Fruit fly (Drosophila melanogaster) whole organism, embryonic: Measurements from ENCODE around the gene Smu1.

ENCODE experiments used
- Aef1 ChIP-seq: fragments of 200-800 bp; sonication (Bioruptor generic); IDR thresholded peaks from 3 replicates; pipeline ENCODE4 v1.3.6; 2022; ENCODE audit warnings: missing biosample characterization, missing genetic modification characterization
- CG11398 ChIP-seq: fragments of 200-800 bp; sonication (Bioruptor generic); optimal IDR thresholded peaks from 2 replicates; lab custom pipeline; 2016; ENCODE audit warnings: missing biosample characterization, missing genetic modification characterization
- CG11695 ChIP-seq: fragments of 200-800 bp; sonication (Bioruptor generic); IDR thresholded peaks from 3 replicates; pipeline ENCODE4 v1.3.6; 2022; ENCODE audit warnings: missing biosample characterization, missing genetic modification characterization
- CG1233 ChIP-seq: fragments of 200-800 bp; sonication (Bioruptor generic); optimal IDR thresholded peaks from 4 replicates; lab custom pipeline; 2018; ENCODE audit warnings: missing biosample characterization, mild to moderate bottlenecking, missing genetic modification characterization
- CG18619 ChIP-seq: fragments of 200-800 bp; sonication (Bioruptor generic); optimal IDR thresholded peaks from 3 replicates; lab custom pipeline; 2017; ENCODE audit warnings: missing biosample characterization, mild to moderate bottlenecking, missing genetic modification characterization
- CG2116 ChIP-seq: fragments of 200-800 bp; sonication (Bioruptor generic); optimal IDR thresholded peaks from 3 replicates; lab custom pipeline; 2018; ENCODE audit warnings: missing biosample characterization, mild to moderate bottlenecking, missing genetic modification characterization
- CG3065 ChIP-seq: fragments of 200-800 bp; sonication (Bioruptor generic); optimal IDR thresholded peaks from 2 replicates; lab custom pipeline; 2016; ENCODE audit warnings: missing biosample characterization, missing genetic modification characterization
- CG31365 ChIP-seq: fragments of 200-800 bp; sonication (Bioruptor generic); optimal IDR thresholded peaks from 2 replicates; lab custom pipeline; 2018; ENCODE audit warnings: missing biosample characterization, mild to moderate bottlenecking, missing genetic modification characterization
- CG32532 ChIP-seq: fragments of 200-800 bp; sonication (Bioruptor generic); IDR thresholded peaks from 2 replicates; pipeline ENCODE4 v1.3.6; 2022; ENCODE audit warnings: missing biosample characterization, missing genetic modification characterization
- CG3726 ChIP-seq: fragments of 200-800 bp; sonication (Bioruptor generic); IDR thresholded peaks from 3 replicates; pipeline ENCODE4, ENCODE4 v1.3.6; 2022; ENCODE audit warnings: missing biosample characterization, missing genetic modification characterization
- CG5953 ChIP-seq: fragments of 200-800 bp; sonication (Bioruptor generic); IDR thresholded peaks from 2 replicates; pipeline ENCODE4 v1.3.6; 2022; ENCODE audit warnings: missing biosample characterization, missing genetic modification characterization
- CG7928 ChIP-seq: fragments of 200-800 bp; sonication (Bioruptor generic); optimal IDR thresholded peaks from 2 replicates; lab custom pipeline; 2017; ENCODE audit warnings: missing biosample characterization, mild to moderate bottlenecking, missing genetic modification characterization
- CG8281 ChIP-seq: fragments of 200-800 bp; sonication (Bioruptor generic); optimal IDR thresholded peaks from 2 replicates; lab custom pipeline; 2018; ENCODE audit warnings: missing biosample characterization, mild to moderate bottlenecking, missing genetic modification characterization, moderate library complexity
- CG8388 ChIP-seq: fragments of 200-800 bp; sonication (Bioruptor generic); optimal IDR thresholded peaks from 2 replicates; lab custom pipeline; 2019; ENCODE audit warnings: missing biosample characterization, mild to moderate bottlenecking, missing genetic modification characterization, moderate library complexity
- CG9609 ChIP-seq: fragments of 200-800 bp; sonication (Bioruptor generic); optimal IDR thresholded peaks from 3 replicates; lab custom pipeline; 2016; ENCODE audit warnings: missing biosample characterization, missing genetic modification characterization
- CG9817 ChIP-seq: fragments of 200-800 bp; sonication (Bioruptor generic); optimal IDR thresholded peaks from 2 replicates; lab custom pipeline; 2018; ENCODE audit warnings: missing biosample characterization, mild to moderate bottlenecking, missing genetic modification characterization, moderate library complexity
- CG9932 ChIP-seq: fragments of 200-800 bp; sonication (Bioruptor generic); IDR thresholded peaks from 2 replicates; pipeline ENCODE4 v1.3.6; 2022; ENCODE audit warnings: missing biosample characterization, missing genetic modification characterization
- Dip3 ChIP-seq: fragments of 200-800 bp; sonication (Bioruptor generic); optimal IDR thresholded peaks from 3 replicates; lab custom pipeline; 2016; ENCODE audit warnings: missing biosample characterization, missing genetic modification characterization
- Doc2 ChIP-seq: fragments of 200-800 bp; sonication (Bioruptor generic); IDR thresholded peaks from 2 replicates; pipeline ENCODE4 v1.3.6; 2022; ENCODE audit warnings: missing biosample characterization, missing genetic modification characterization
- Fer1 ChIP-seq: fragments of 200-800 bp; sonication (Bioruptor generic); optimal IDR thresholded peaks from 2 replicates; lab custom pipeline; 2017; ENCODE audit warnings: missing biosample characterization, mild to moderate bottlenecking, missing genetic modification characterization
- Lpt ChIP-seq: fragments of >200 bp; optimal IDR thresholded peaks from 2 replicates; lab custom pipeline; 2018; ENCODE audit warnings: missing biosample characterization, missing genetic modification characterization
- Max ChIP-seq: fragments of 200-800 bp; sonication (Bioruptor generic); optimal IDR thresholded peaks from 2 replicates; lab custom pipeline; 2016; ENCODE audit warnings: missing biosample characterization, mild to moderate bottlenecking, missing genetic modification characterization
- Neu2 ChIP-seq: fragments of 200-800 bp; sonication (Bioruptor generic); optimal IDR thresholded peaks from 3 replicates; lab custom pipeline; 2016; ENCODE audit warnings: missing biosample characterization, missing genetic modification characterization, borderline replicate concordance
- Optix ChIP-seq: fragments of 200-800 bp; sonication (Bioruptor generic); IDR thresholded peaks from 3 replicates; pipeline ENCODE4 v1.3.6; 2022; ENCODE audit warnings: missing biosample characterization, missing genetic modification characterization
- chm ChIP-seq: fragments of 200-800 bp; sonication (Bioruptor generic); IDR thresholded peaks from 2 replicates; pipeline ENCODE4 v1.3.6; 2022; ENCODE audit warnings: missing biosample characterization, missing genetic modification characterization
- ci ChIP-seq: fragments of 200-800 bp; sonication (Bioruptor generic); IDR thresholded peaks from 3 replicates; pipeline ENCODE4 v1.3.6; 2022; ENCODE audit warnings: missing biosample characterization, missing genetic modification characterization
- crol ChIP-seq: fragments of 200-800 bp; sonication (Bioruptor generic); IDR thresholded peaks from 2 replicates; pipeline ENCODE4 v1.3.6; 2022; ENCODE audit warnings: missing biosample characterization, missing genetic modification characterization
- dm ChIP-seq: fragments of 200-800 bp; sonication (Bioruptor generic); optimal IDR thresholded peaks from 3 replicates; lab custom pipeline; 2016; ENCODE audit warnings: missing biosample characterization, missing genetic modification characterization
- dpn ChIP-seq, 2 experiments: fragments of 200-800 bp; sonication (Bioruptor generic); optimal IDR thresholded peaks; 3 replicates each; lab custom pipeline; 2016; ENCODE audit warnings: missing biosample characterization in 2 of 2, missing genetic modification characterization in 2 of 2
- exex ChIP-seq: fragments of 200-800 bp; sonication (Bioruptor generic); optimal IDR thresholded peaks from 4 replicates; lab custom pipeline; 2018; ENCODE audit warnings: missing biosample characterization, mild to moderate bottlenecking, missing genetic modification characterization, moderate library complexity
- ftz-f1 ChIP-seq: fragments of 200-800 bp; sonication (Bioruptor generic); optimal IDR thresholded peaks from 2 replicates; lab custom pipeline; 2016; ENCODE audit warnings: missing biosample characterization, missing genetic modification characterization
- gem ChIP-seq: fragments of 200-800 bp; sonication (Bioruptor generic); optimal IDR thresholded peaks from 2 replicates; lab custom pipeline; 2019; ENCODE audit warnings: missing biosample characterization, mild to moderate bottlenecking, missing genetic modification characterization, moderate library complexity
- hb ChIP-seq: fragments of 200-800 bp; sonication (Bioruptor generic); IDR thresholded peaks from 3 replicates; pipeline ENCODE4 v1.3.6; 2022; ENCODE audit warnings: missing biosample characterization, missing genetic modification characterization; ENCODE audit not compliant: partially characterized antibody
- her ChIP-seq: fragments of 200-800 bp; sonication (Bioruptor generic); optimal IDR thresholded peaks from 2 replicates; lab custom pipeline; 2016; ENCODE audit warnings: missing biosample characterization, missing genetic modification characterization
- hkb ChIP-seq, 2 experiments: fragments of 200-800 bp in 1 of 2; fragments of >200 bp in 1 of 2; sonication (Bioruptor generic) in 1 of 2; IDR thresholded peaks in 1 of 2; optimal IDR thresholded peaks in 1 of 2; 2 replicates each; pipeline versions ENCODE4 v1.3.6 to Lab custom; 2017 to 2022; ENCODE audit warnings: missing biosample characterization in 1 of 2, missing genetic modification characterization in 1 of 2
- jigr1 ChIP-seq: fragments of 200-800 bp; sonication (Bioruptor generic); IDR thresholded peaks from 3 replicates; pipeline ENCODE4 v1.3.6; 2022; ENCODE audit warnings: missing biosample characterization, missing genetic modification characterization
- org-1 ChIP-seq: fragments of 200-800 bp; sonication (Bioruptor generic); optimal IDR thresholded peaks from 2 replicates; lab custom pipeline; 2017; ENCODE audit warnings: missing biosample characterization, missing genetic modification characterization
- pho ChIP-seq: fragments of 200-800 bp; sonication (Bioruptor generic); optimal IDR thresholded peaks from 2 replicates; lab custom pipeline; 2016; ENCODE audit warnings: missing biosample characterization, missing genetic modification characterization
- pum ChIP-seq: fragments of 200-800 bp; sonication (Bioruptor generic); optimal IDR thresholded peaks from 2 replicates; lab custom pipeline; 2016; ENCODE audit warnings: missing biosample characterization, missing genetic modification characterization
- repo ChIP-seq: fragments of 200-800 bp; sonication (Bioruptor generic); optimal IDR thresholded peaks from 2 replicates; lab custom pipeline; 2016; ENCODE audit warnings: missing biosample characterization, missing genetic modification characterization
- salm ChIP-seq: fragments of 200-800 bp; sonication (Bioruptor generic); optimal IDR thresholded peaks from 2 replicates; lab custom pipeline; 2018; ENCODE audit warnings: missing biosample characterization, mild to moderate bottlenecking, missing genetic modification characterization
- sim ChIP-seq: fragments of 200-800 bp; sonication (Bioruptor generic); IDR thresholded peaks from 2 replicates; pipeline ENCODE4 v1.3.6; 2022; ENCODE audit warnings: missing biosample characterization, missing genetic modification characterization
- sima ChIP-seq: fragments of 200-800 bp; sonication (Bioruptor generic); optimal IDR thresholded peaks from 2 replicates; lab custom pipeline; 2016; ENCODE audit warnings: missing biosample characterization, missing genetic modification characterization
- ssp ChIP-seq: fragments of 200-800 bp; sonication (Bioruptor generic); IDR thresholded peaks from 2 replicates; pipeline ENCODE4 v1.3.6; 2022; ENCODE audit warnings: missing biosample characterization, missing genetic modification characterization
- stc ChIP-seq: fragments of 200-800 bp; sonication (Bioruptor generic); IDR thresholded peaks from 2 replicates; pipeline ENCODE4 v1.3.6; 2022; ENCODE audit warnings: missing biosample characterization, missing genetic modification characterization
- sug ChIP-seq: fragments of 200-800 bp; optimal IDR thresholded peaks from 2 replicates; lab custom pipeline; 2019; ENCODE audit warnings: missing biosample characterization, mild to moderate bottlenecking, missing genetic modification characterization, moderate library complexity
- tgo ChIP-seq: fragments of 200-800 bp; sonication (Bioruptor generic); IDR thresholded peaks from 3 replicates; pipeline ENCODE4 v1.3.6; 2022; ENCODE audit warnings: missing biosample characterization, missing genetic modification characterization
- tll ChIP-seq, 2 experiments: fragments of 200-800 bp in 1 of 2; fragments of >200 bp in 1 of 2; sonication (Bioruptor generic) in 1 of 2; optimal IDR thresholded peaks; 2 replicates each; lab custom pipeline; 2017 to 2019; ENCODE audit warnings: missing biosample characterization in 2 of 2, missing genetic modification characterization in 2 of 2, mild to moderate bottlenecking in 1 of 2, moderate library complexity in 1 of 2
- tx ChIP-seq: fragments of 200-800 bp; sonication (Bioruptor generic); optimal IDR thresholded peaks from 2 replicates; lab custom pipeline; 2016; ENCODE audit warnings: missing biosample characterization, missing genetic modification characterization

The Smu1 gene

dm6 chr3R:18995556-18996272, 14.6 kb upstream of the Smu1 start (continued):
- peak; percentile 39 for TF ChIP-seq CG11398
- no peak for TF ChIP-seq CG31365 (tag; lab: Kevin White, UChicago)
- peak; percentile 64; the same call in 1 of the 3 replicates for TF ChIP-seq jigr1
- no peak for TF ChIP-seq hb
- no peak for TF ChIP-seq pho (GFP tag; lab: Kevin White, UChicago)
- peak; percentile 75 for TF ChIP-seq pum
- no peak for TF ChIP-seq sug (tag; lab: Kevin White, UChicago)
- TF ChIP-seq CG11695 (GFP tag; lab: Robert Waterston, UW) = peak; percentile 62; the same call in 2 of the 3 replicates
- TF ChIP-seq CG8281 (tag; lab: Kevin White, UChicago) = peak; percentile 24
- no peak for TF ChIP-seq crol (GFP tag; lab: Robert Waterston, UW)
- TF ChIP-seq hkb (optimal IDR thresholded peaks at IDR 0.05; lab: Kevin White, UChicago) = no peak
- peak; percentile 89 for TF ChIP-seq hkb (GFP tag; IDR thresholded peaks at IDR 0.05; lab: Robert Waterston, UW)
- TF ChIP-seq tll (GFP tag; optimal IDR thresholded peaks at IDR 0.05; lab: Kevin White, UChicago) = no peak
- TF ChIP-seq salm (tag; lab: Kevin White, UChicago) = peak; percentile 48
- peak; percentile 69; the same call in 2 of the 3 replicates for TF ChIP-seq Optix (GFP tag; lab: Robert Waterston, UW)
- peak; percentile 89 for TF ChIP-seq gem (tag; lab: Kevin White, UChicago)
- TF ChIP-seq tx = no peak
- peak; percentile 61 for TF ChIP-seq CG1233 (GFP tag; lab: Kevin White, UChicago)
- peak; percentile 41 for TF ChIP-seq CG2116 (GFP tag; lab: Kevin White, UChicago)
- TF ChIP-seq tgo (GFP tag; lab: Robert Waterston, UW) = peak; percentile 71; the same call in 2 of the 3 replicates
- TF ChIP-seq Doc2 = no peak
- TF ChIP-seq repo (GFP tag; lab: Kevin White, UChicago) = peak; percentile 34
- TF ChIP-seq CG18619 = peak; percentile 58
- peak; percentile 85 for TF ChIP-seq CG8388 (GFP tag; lab: Kevin White, UChicago)
- no peak for TF ChIP-seq sima (GFP tag; lab: Kevin White, UChicago)
- peak; percentile 67 for TF ChIP-seq Aef1 (GFP tag; lab: Robert Waterston, UW)
- TF ChIP-seq ci (GFP tag; lab: Robert Waterston, UW) = peak; percentile 90
- peak; percentile 61; the same call in 1 of the 2 replicates for TF ChIP-seq sim (GFP tag; lab: Robert Waterston, UW)
- TF ChIP-seq Lpt (GFP tag; lab: Kevin White, UChicago) = no peak
- peak; percentile 22 for TF ChIP-seq CG3065 (GFP tag; lab: Kevin White, UChicago)
- TF ChIP-seq CG5953 (GFP tag; lab: Robert Waterston, UW) = peak; percentile 81
- peak; percentile 33 for TF ChIP-seq CG9817 (tag; lab: Kevin White, UChicago)
- TF ChIP-seq Max (GFP tag; lab: Kevin White, UChicago) = peak; percentile 73
- peak; percentile 25; the same call in 1 of the 2 replicates for TF ChIP-seq CG32532
- TF ChIP-seq CG9609 (GFP tag; lab: Kevin White, UChicago) = peak; percentile 2
- no peak for TF ChIP-seq Dip3 (GFP tag; lab: Kevin White, UChicago)
- TF ChIP-seq CG7928 = no peak
- TF ChIP-seq ftz-f1 = no peak
- peak; percentile 47 for TF ChIP-seq Fer1 (GFP tag; lab: Kevin White, UChicago)
- TF ChIP-seq dpn (GFP tag; optimal IDR thresholded peaks at IDR 0.05; lab: Kevin White, UChicago) = peak; percentile 68 to 76
- TF ChIP-seq exex (tag; lab: Kevin White, UChicago) = no peak
- TF ChIP-seq CG3726 (GFP tag; lab: Robert Waterston, UW) = peak; percentile 60; the same call in 1 of the 3 replicates
- TF ChIP-seq ssp (GFP tag; lab: Robert Waterston, UW) = peak; percentile 61
- TF ChIP-seq chm (GFP tag; lab: Robert Waterston, UW) = no peak
- no peak for TF ChIP-seq Neu2 (GFP tag; lab: Kevin White, UChicago)
- peak; percentile 2 for TF ChIP-seq her (GFP tag; lab: Kevin White, UChicago)
- no peak for TF ChIP-seq CG9932
- TF ChIP-seq stc (GFP tag; lab: Robert Waterston, UW) = peak; percentile 85
- TF ChIP-seq dm = no peak
- TF ChIP-seq org-1 (GFP tag; lab: Kevin White, UChicago) = peak; percentile 50
